Worm (Caenorhabditis elegans): ENCODE data around the gene oatr-1.

DNA sequence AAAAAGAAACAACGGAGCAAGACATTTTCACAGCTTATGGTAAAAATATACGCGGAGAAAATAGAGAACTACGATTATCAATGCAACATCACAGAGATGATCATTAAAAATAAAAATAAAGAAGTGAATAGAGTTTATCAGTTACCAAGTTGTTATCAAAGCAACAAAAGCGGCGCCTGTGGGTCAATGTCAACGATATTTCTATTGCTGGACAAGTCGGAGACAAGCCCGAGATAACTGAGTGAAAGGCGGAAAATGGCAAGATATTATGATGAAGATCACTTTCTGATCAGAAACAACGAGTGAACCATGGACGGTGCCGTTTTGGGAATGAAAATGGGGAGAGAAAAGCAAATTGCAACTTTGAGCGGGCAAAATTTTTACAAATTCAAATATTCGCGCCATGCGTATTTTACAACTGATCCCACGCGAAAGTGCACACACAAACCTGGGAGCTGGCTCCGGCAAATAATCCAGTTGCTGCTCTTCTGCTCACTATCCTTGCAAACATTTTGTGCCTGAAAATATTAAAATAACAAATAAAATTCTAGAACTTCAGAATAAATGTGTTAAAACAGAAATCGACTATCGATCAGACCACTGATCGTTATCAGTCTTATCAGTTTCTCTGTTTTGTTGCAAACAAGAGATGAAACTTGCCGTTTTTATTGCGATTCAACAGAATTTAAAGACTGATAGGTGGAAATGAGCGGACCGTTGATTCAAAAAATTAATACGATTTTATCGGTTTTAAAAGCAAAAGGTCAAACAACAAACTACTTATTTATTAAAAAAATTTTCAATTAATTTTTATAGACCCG lies 46.5 kb upstream of the oatr-1 start, which contains the start of gene mel-32:
- TF ChIP-seq him-1 (tag; optimal IDR thresholded peaks at IDR 0.05) (no peak), W03F9.2 (tag; optimal IDR thresholded peaks at IDR 0.05) (no peak)

All from whole organism, L4/young adult.